Fruit fly (Drosophila melanogaster) whole organism, prepupa: ENCODE data around the gene P5CDh2.

Experiments
- Blimp-1 ChIP-seq: fragments of 200-800 bp; sonication (Bioruptor generic); optimal IDR thresholded peaks from 3 replicates; lab custom pipeline; 2017; ENCODE audit warnings: missing biosample characterization, missing genetic modification characterization, mild to moderate bottlenecking, moderate library complexity, missing genetic modification reagents
- CG10631 ChIP-seq: fragments of 200-800 bp; sonication (Bioruptor generic); optimal IDR thresholded peaks from 2 replicates; lab custom pipeline; 2016; ENCODE audit warnings: missing biosample characterization, missing genetic modification characterization
- CG10669 ChIP-seq: fragments of 200-800 bp; sonication (Bioruptor generic); optimal IDR thresholded peaks from 3 replicates; lab custom pipeline; 2018; ENCODE audit warnings: missing biosample characterization, mild to moderate bottlenecking, missing genetic modification characterization, moderate library complexity
- CG11294 ChIP-seq: fragments of 200-800 bp; sonication (Bioruptor generic); IDR thresholded peaks from 2 replicates; pipeline ENCODE4 v1.3.6; 2022; ENCODE audit warnings: missing biosample characterization, missing genetic modification characterization
- CG11762 ChIP-seq: fragments of 200-800 bp; sonication (Bioruptor generic); optimal IDR thresholded peaks from 3 replicates; lab custom pipeline; 2016; ENCODE audit warnings: missing biosample characterization, missing genetic modification characterization; ENCODE audit not compliant: insufficient read depth
- CG11902 ChIP-seq: fragments of 200-800 bp; sonication (Bioruptor generic); optimal IDR thresholded peaks from 3 replicates; lab custom pipeline; 2016; ENCODE audit warnings: missing biosample characterization, missing genetic modification characterization
- CG15336 ChIP-seq: fragments of 200-800 bp; sonication (Bioruptor generic); IDR thresholded peaks from 2 replicates; pipeline ENCODE4 v1.3.6; 2022; ENCODE audit warnings: missing biosample characterization, missing genetic modification characterization
- CG1621 ChIP-seq: fragments of 200-800 bp; sonication (Bioruptor generic); optimal IDR thresholded peaks from 3 replicates; lab custom pipeline; 2018; ENCODE audit warnings: missing biosample characterization, mild to moderate bottlenecking, missing genetic modification characterization
- CG3032 ChIP-seq: fragments of 200-800 bp; optimal IDR thresholded peaks from 2 replicates; lab custom pipeline; 2019; ENCODE audit warnings: missing biosample characterization, mild to moderate bottlenecking, missing genetic modification characterization, moderate library complexity
- CG31627 ChIP-seq: fragments of 200-800 bp; sonication (Bioruptor generic); optimal IDR thresholded peaks from 3 replicates; lab custom pipeline; 2016; ENCODE audit warnings: missing biosample characterization, missing genetic modification characterization
- CG32006 ChIP-seq: fragments of 200-800 bp; sonication (Bioruptor generic); optimal IDR thresholded peaks from 3 replicates; lab custom pipeline; 2017; ENCODE audit warnings: missing biosample characterization, mild to moderate bottlenecking, missing genetic modification characterization
- CG34406 ChIP-seq: fragments of 200-800 bp; sonication (Bioruptor generic); optimal IDR thresholded peaks from 3 replicates; lab custom pipeline; 2016; ENCODE audit warnings: missing biosample characterization, missing genetic modification characterization
- CG3919 ChIP-seq: fragments of 200-800 bp; sonication (Bioruptor generic); optimal IDR thresholded peaks from 3 replicates; lab custom pipeline; 2016; ENCODE audit warnings: missing biosample characterization, missing genetic modification characterization
- CG4318 ChIP-seq: fragments of 200-800 bp; sonication (Bioruptor generic); optimal IDR thresholded peaks from 3 replicates; lab custom pipeline; 2017; ENCODE audit warnings: missing biosample characterization, mild to moderate bottlenecking, missing genetic modification characterization
- CG6163 ChIP-seq: fragments of 200-800 bp; sonication (Bioruptor generic); IDR thresholded peaks from 3 replicates; pipeline ENCODE4 v1.3.6; 2022; ENCODE audit warnings: missing biosample characterization, missing genetic modification characterization
- CG6276 ChIP-seq: fragments of 200-800 bp; sonication (Bioruptor generic); optimal IDR thresholded peaks from 2 replicates; lab custom pipeline; 2017; ENCODE audit warnings: missing biosample characterization, mild to moderate bottlenecking, missing genetic modification characterization
- CG6792 ChIP-seq: fragments of 200-800 bp; sonication (Bioruptor generic); optimal IDR thresholded peaks from 3 replicates; lab custom pipeline; 2016; ENCODE audit warnings: missing biosample characterization, missing genetic modification characterization
- CG6808 ChIP-seq: fragments of 200-800 bp; sonication (Bioruptor generic); optimal IDR thresholded peaks from 3 replicates; lab custom pipeline; 2017; ENCODE audit warnings: missing biosample characterization, missing genetic modification characterization, mild to moderate bottlenecking, moderate library complexity, missing genetic modification reagents
- CG6854 ChIP-seq: fragments of 200-800 bp; sonication (Bioruptor generic); optimal IDR thresholded peaks from 2 replicates; lab custom pipeline; 2017; ENCODE audit warnings: missing biosample characterization, mild to moderate bottlenecking, missing genetic modification characterization
- CG8119 ChIP-seq: fragments of 200-800 bp; sonication (Bioruptor generic); IDR thresholded peaks from 3 replicates; pipeline ENCODE4 v1.3.6; 2022; ENCODE audit warnings: missing biosample characterization, missing genetic modification characterization
- CG8319 ChIP-seq: fragments of 200-800 bp; sonication (Bioruptor generic); optimal IDR thresholded peaks from 3 replicates; lab custom pipeline; 2016; ENCODE audit warnings: missing biosample characterization, missing genetic modification characterization
- CG8632 ChIP-seq: fragments of 200-800 bp; sonication (Bioruptor generic); optimal IDR thresholded peaks from 3 replicates; lab custom pipeline; 2016; ENCODE audit warnings: missing biosample characterization, missing genetic modification characterization
- CG9139 ChIP-seq: fragments of 200-800 bp; sonication (Bioruptor generic); optimal IDR thresholded peaks from 3 replicates; lab custom pipeline; 2017; ENCODE audit warnings: missing biosample characterization, mild to moderate bottlenecking, missing genetic modification characterization
- Eip75B ChIP-seq: fragments of 200-800 bp; sonication (Bioruptor generic); optimal IDR thresholded peaks from 3 replicates; lab custom pipeline; 2016; ENCODE audit warnings: missing biosample characterization, missing genetic modification characterization
- Eip93F ChIP-seq: fragments of 200-800 bp; sonication (Bioruptor generic); optimal IDR thresholded peaks from 2 replicates; lab custom pipeline; 2016; ENCODE audit warnings: missing biosample characterization, mild to moderate bottlenecking, missing genetic modification characterization
- Ets96B ChIP-seq: fragments of 200-800 bp; optimal IDR thresholded peaks from 2 replicates; lab custom pipeline; 2019; ENCODE audit warnings: missing biosample characterization, mild to moderate bottlenecking, missing genetic modification characterization, moderate library complexity
- Gug ChIP-seq: fragments of 200-800 bp; sonication (Bioruptor generic); IDR thresholded peaks from 2 replicates; pipeline ENCODE4 v1.3.6; 2022; ENCODE audit warnings: missing biosample characterization, missing genetic modification characterization
- Hr38 ChIP-seq: sonication (Bioruptor generic); optimal IDR thresholded peaks from 2 replicates; lab custom pipeline; 2016; ENCODE audit warnings: missing biosample characterization, missing genetic modification characterization
- Hr39 ChIP-seq: fragments of 200-800 bp; sonication (Bioruptor generic); optimal IDR thresholded peaks from 2 replicates; lab custom pipeline; 2016; ENCODE audit warnings: missing biosample characterization, missing genetic modification characterization
- Lpt ChIP-seq: fragments of 200-800 bp; sonication (Bioruptor generic); optimal IDR thresholded peaks from 3 replicates; lab custom pipeline; 2016; ENCODE audit warnings: missing biosample characterization, missing genetic modification characterization
- Met ChIP-seq: fragments of 200-800 bp; sonication (Bioruptor generic); optimal IDR thresholded peaks from 3 replicates; lab custom pipeline; 2016; ENCODE audit warnings: missing biosample characterization, missing genetic modification characterization
- OdsH ChIP-seq: fragments of 200-800 bp; sonication (Bioruptor generic); optimal IDR thresholded peaks from 3 replicates; lab custom pipeline; 2016; ENCODE audit warnings: missing biosample characterization, missing genetic modification characterization
- Smox ChIP-seq: fragments of 200-800 bp; sonication (Bioruptor generic); optimal IDR thresholded peaks from 3 replicates; lab custom pipeline; 2016; ENCODE audit warnings: missing biosample characterization, missing genetic modification characterization
- Sox102F ChIP-seq: fragments of 200-800 bp; sonication (Bioruptor generic); optimal IDR thresholded peaks from 2 replicates; lab custom pipeline; 2016; ENCODE audit warnings: missing biosample characterization, mild to moderate bottlenecking, missing genetic modification characterization
- Sox14 ChIP-seq: fragments of 200-800 bp; sonication (Bioruptor generic); optimal IDR thresholded peaks from 3 replicates; lab custom pipeline; 2016; ENCODE audit warnings: missing biosample characterization, missing genetic modification characterization
- Sox15 ChIP-seq: fragments of 200-800 bp; sonication (Bioruptor generic); optimal IDR thresholded peaks from 3 replicates; lab custom pipeline; 2016; ENCODE audit warnings: missing biosample characterization, missing genetic modification characterization
- acj6 ChIP-seq: fragments of 200-800 bp; sonication (Bioruptor generic); optimal IDR thresholded peaks from 3 replicates; lab custom pipeline; 2016; ENCODE audit warnings: missing biosample characterization, missing genetic modification characterization
- dsx ChIP-seq: fragments of 200-800 bp; optimal IDR thresholded peaks from 3 replicates; lab custom pipeline; 2019; ENCODE audit warnings: missing biosample characterization, mild to moderate bottlenecking, missing genetic modification characterization, moderate library complexity; ENCODE audit not compliant: poor library complexity, severe bottlenecking
- esn ChIP-seq: fragments of 200-800 bp; sonication (Bioruptor generic); optimal IDR thresholded peaks from 2 replicates; lab custom pipeline; 2016; ENCODE audit warnings: missing biosample characterization, mild to moderate bottlenecking, missing genetic modification characterization, moderate library complexity
- fd85E ChIP-seq: fragments of 200-800 bp; sonication (Bioruptor generic); optimal IDR thresholded peaks from 3 replicates; lab custom pipeline; 2016; ENCODE audit warnings: missing biosample characterization, missing genetic modification characterization
- fkh ChIP-seq: fragments of 200-800 bp; sonication (Bioruptor generic); optimal IDR thresholded peaks from 3 replicates; lab custom pipeline; 2017; ENCODE audit warnings: missing biosample characterization, mild to moderate bottlenecking, missing genetic modification characterization, moderate library complexity
- lz ChIP-seq: fragments of 200-800 bp; sonication (Bioruptor generic); optimal IDR thresholded peaks from 3 replicates; lab custom pipeline; 2016; ENCODE audit warnings: missing biosample characterization, missing genetic modification characterization
- net ChIP-seq: fragments of 200-800 bp; sonication (Bioruptor generic); optimal IDR thresholded peaks from 3 replicates; lab custom pipeline; 2016; ENCODE audit warnings: missing biosample characterization, missing genetic modification characterization
- salr ChIP-seq, 2 experiments: fragments of 200-800 bp; sonication (Bioruptor generic); optimal IDR thresholded peaks; 3 replicates each; lab custom pipeline; 2016 to 2018; ENCODE audit warnings: missing biosample characterization in 2 of 2, missing genetic modification characterization in 2 of 2, mild to moderate bottlenecking in 1 of 2
- spab ChIP-seq: fragments of 200-800 bp; sonication (Bioruptor generic); optimal IDR thresholded peaks from 2 replicates; lab custom pipeline; 2017; ENCODE audit warnings: missing biosample characterization, mild to moderate bottlenecking, missing genetic modification characterization, missing genetic modification reagents
- topi ChIP-seq: fragments of 200-800 bp; sonication (Bioruptor generic); optimal IDR thresholded peaks from 3 replicates; lab custom pipeline; 2016; ENCODE audit warnings: missing biosample characterization, missing genetic modification characterization

Gene P5CDh2

DNA sequence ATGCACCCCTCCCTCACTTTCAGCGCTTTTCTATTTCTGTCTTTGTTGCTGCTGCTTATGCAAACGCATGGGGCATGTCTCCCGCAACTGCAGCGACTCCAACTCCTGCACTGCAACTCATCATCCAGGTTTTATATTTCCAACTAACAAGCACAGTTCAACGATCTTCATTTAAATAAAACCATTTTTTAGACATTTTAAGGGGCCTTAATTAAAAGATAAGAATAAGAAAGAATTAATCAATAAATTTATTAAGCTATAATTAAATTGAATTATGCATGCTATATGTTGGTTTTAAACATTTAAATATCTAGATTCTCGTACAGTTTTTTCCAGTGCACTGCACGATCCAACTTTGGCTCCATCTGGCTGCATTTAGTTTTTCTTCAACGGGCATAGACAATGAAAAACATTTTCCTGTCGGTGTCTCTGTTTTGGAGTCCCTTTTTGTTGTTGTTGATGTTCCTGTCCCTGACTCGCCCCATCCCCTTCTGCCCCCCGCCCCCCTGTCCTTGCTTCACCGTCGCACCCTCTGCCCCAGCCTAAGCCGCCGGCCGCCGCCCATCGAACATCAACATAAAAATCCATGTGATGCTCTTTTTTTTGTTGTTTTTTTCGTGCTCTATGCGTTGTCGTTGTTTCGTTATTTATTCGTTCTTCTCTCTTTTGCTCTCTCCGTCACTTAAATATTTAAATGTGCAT is 48.8 kb upstream of the P5CDh2 start (continued):
- TF ChIP-seq spab (GFP tag; lab: Kevin White, UChicago) = peak; percentile 73
- peak; percentile 60 for TF ChIP-seq CG1621
- TF ChIP-seq Lpt (GFP tag; lab: Kevin White, UChicago) = peak; percentile 84
- peak; percentile 80 for TF ChIP-seq Gug (GFP tag; lab: Robert Waterston, UW)
- TF ChIP-seq CG8632 = peak; percentile 40
- peak; percentile 22 to 77 for TF ChIP-seq salr (GFP tag; optimal IDR thresholded peaks at IDR 0.05; lab: Kevin White, UChicago)
- peak; percentile 54; the same call in 1 of the 2 replicates for TF ChIP-seq CG11294 (GFP tag; lab: Robert Waterston, UW)
- peak; percentile 83 for TF ChIP-seq CG3032 (tag; lab: Kevin White, UChicago)
- no peak for TF ChIP-seq Smox (GFP tag; lab: Kevin White, UChicago)
- peak; percentile 93 for TF ChIP-seq CG32006 (GFP tag; lab: Kevin White, UChicago)
- peak; percentile 75 for TF ChIP-seq CG11762 (GFP tag; lab: Kevin White, UChicago)
- TF ChIP-seq Sox102F (GFP tag; lab: Kevin White, UChicago) = no peak
- no peak for TF ChIP-seq Hr39 (GFP tag; lab: Kevin White, UChicago)
- peak; percentile 82 for TF ChIP-seq CG6163 (GFP tag; lab: Robert Waterston, UW)
- TF ChIP-seq Hr38 (GFP tag; lab: Kevin White, UChicago) = no peak
- TF ChIP-seq CG6792 = peak; percentile 64
- TF ChIP-seq CG6276 (GFP tag; lab: Kevin White, UChicago) = peak; percentile 82
- peak; percentile 52 for TF ChIP-seq Sox14 (GFP tag; lab: Kevin White, UChicago)
- TF ChIP-seq CG9139 (GFP tag; lab: Kevin White, UChicago) = peak; percentile 64
- peak; percentile 0 for TF ChIP-seq lz (GFP tag; lab: Kevin White, UChicago)
- peak; percentile 77 for TF ChIP-seq acj6 (GFP tag; lab: Kevin White, UChicago)
- peak; percentile 82 for TF ChIP-seq Ets96B
- TF ChIP-seq esn (GFP tag; lab: Kevin White, UChicago) = peak; percentile 24
- TF ChIP-seq net (GFP tag; lab: Kevin White, UChicago) = peak; percentile 84
- TF ChIP-seq CG11902 (GFP tag; lab: Kevin White, UChicago) = no peak
- peak; percentile 92 for TF ChIP-seq CG8119 (GFP tag; lab: Robert Waterston, UW)
- peak; percentile 90 for TF ChIP-seq CG4318
- TF ChIP-seq CG3919 (GFP tag; lab: Kevin White, UChicago) = peak; percentile 75

DNA sequence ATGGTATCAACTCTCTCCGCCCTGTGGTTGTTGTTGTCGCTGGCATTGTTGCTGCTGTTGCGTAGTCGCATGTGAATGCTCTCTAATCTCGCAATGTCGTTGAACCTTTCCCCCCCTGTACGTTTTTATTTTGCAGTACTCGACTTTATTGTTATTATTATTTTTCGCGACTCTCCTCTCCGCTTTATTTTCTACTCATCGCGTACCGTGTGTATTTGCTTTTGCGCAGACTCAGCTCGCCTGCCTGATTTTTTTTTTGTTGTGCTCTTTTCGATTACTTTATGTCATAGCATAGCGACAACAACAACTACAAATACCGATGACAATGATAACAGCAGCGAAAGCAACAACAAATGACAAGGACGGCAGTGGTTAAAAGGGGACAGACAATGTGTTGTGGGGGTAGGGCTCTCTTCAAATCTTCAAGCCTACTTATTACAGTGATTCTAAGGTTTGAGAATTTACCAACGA is 48.2 kb upstream of the P5CDh2 start:
- TF ChIP-seq Met (GFP tag; lab: Kevin White, UChicago) (peak; percentile 39), CG10669 (GFP tag; lab: Kevin White, UChicago) (peak; percentile 62), CG9139 (GFP tag; lab: Kevin White, UChicago) (no peak), Sox15 (GFP tag; lab: Kevin White, UChicago) (no peak), spab (GFP tag; lab: Kevin White, UChicago) (no peak), CG8119 (GFP tag; lab: Robert Waterston, UW) (no peak), CG8319 (GFP tag; lab: Kevin White, UChicago) (no peak), Sox102F (GFP tag; lab: Kevin White, UChicago) (peak; percentile 31), CG11762 (GFP tag; lab: Kevin White, UChicago) (no peak), CG6792 (no peak), Sox14 (GFP tag; lab: Kevin White, UChicago) (peak; percentile 28), Lpt (GFP tag; lab: Kevin White, UChicago) (no peak), CG31627 (GFP tag; lab: Kevin White, UChicago) (peak; percentile 36), net (GFP tag; lab: Kevin White, UChicago) (no peak), CG34406 (GFP tag; lab: Kevin White, UChicago) (no peak), CG15336 (GFP tag; lab: Robert Waterston, UW) (no peak), fd85E (GFP tag; lab: Kevin White, UChicago) (no peak), dsx (peak; percentile 38), CG6808 (GFP tag; lab: Kevin White, UChicago) (peak; percentile 13), CG8632 (no peak), fkh (GFP tag; lab: Kevin White, UChicago) (peak; percentile 28), Eip75B (peak; percentile 54), salr (GFP tag; optimal IDR thresholded peaks at IDR 0.05; lab: Kevin White, UChicago) (peak in 1 of 2 experiments; percentile 22), Blimp-1 (GFP tag; lab: Kevin White, UChicago) (no peak), CG10631 (peak; percentile 2), CG6854 (peak; percentile 26), topi (GFP tag; lab: Kevin White, UChicago) (peak; percentile 52), Hr38 (GFP tag; lab: Kevin White, UChicago) (no peak), Eip93F (GFP tag; lab: Kevin White, UChicago) (peak; percentile 18), Hr39 (GFP tag; lab: Kevin White, UChicago) (peak; percentile 29), esn (GFP tag; lab: Kevin White, UChicago) (peak; percentile 48), OdsH (GFP tag; lab: Kevin White, UChicago) (no peak), CG4318 (no peak)
